Fruit fly (Drosophila melanogaster) whole organism, embryonic: ENCODE measurements around the gene Ctr1B.
A peak's percentile ranks its signal among the peaks of the same experiment; 100 is the strongest.

ENCODE experiments used
- Ada2b ChIP-seq: fragments of 200-800 bp; sonication (Bioruptor generic); IDR thresholded peaks from 2 replicates; pipeline ENCODE4 v1.3.6; 2022; ENCODE audit warnings: missing biosample characterization, missing genetic modification characterization
- Atf6 ChIP-seq: fragments of 200-800 bp; sonication (Bioruptor generic); IDR thresholded peaks from 2 replicates; pipeline ENCODE4 v1.3.6; 2022; ENCODE audit warnings: missing biosample characterization, missing genetic modification characterization
- B-H1 ChIP-seq: fragments of 200-800 bp; sonication (Bioruptor generic); IDR thresholded peaks from 3 replicates; pipeline ENCODE4 v1.3.6; 2022; ENCODE audit warnings: missing biosample characterization, missing genetic modification characterization
- CG10267 ChIP-seq: fragments of 200-800 bp; sonication (Bioruptor generic); optimal IDR thresholded peaks from 2 replicates; lab custom pipeline; 2018; ENCODE audit warnings: missing biosample characterization, mild to moderate bottlenecking, missing genetic modification characterization, moderate library complexity
- CG10565 ChIP-seq: fragments of 200-800 bp; sonication (Bioruptor generic); optimal IDR thresholded peaks from 3 replicates; lab custom pipeline; 2016; ENCODE audit warnings: missing biosample characterization, mild to moderate bottlenecking, missing genetic modification characterization
- CG11504 ChIP-seq: fragments of 200-800 bp; sonication (Bioruptor generic); optimal IDR thresholded peaks from 3 replicates; lab custom pipeline; 2019; ENCODE audit warnings: missing biosample characterization, mild to moderate bottlenecking, missing genetic modification characterization, moderate library complexity
- CG12104 ChIP-seq: fragments of 200-800 bp; sonication (Bioruptor generic); optimal IDR thresholded peaks from 3 replicates; lab custom pipeline; 2016; ENCODE audit warnings: missing biosample characterization, missing genetic modification characterization
- CG12236 ChIP-seq: fragments of 200-800 bp; sonication (Bioruptor generic); optimal IDR thresholded peaks from 2 replicates; lab custom pipeline; 2016; ENCODE audit warnings: missing biosample characterization, missing genetic modification characterization
- CG1233 ChIP-seq: fragments of 200-800 bp; sonication (Bioruptor generic); optimal IDR thresholded peaks from 4 replicates; lab custom pipeline; 2018; ENCODE audit warnings: missing biosample characterization, mild to moderate bottlenecking, missing genetic modification characterization
- CG12744 ChIP-seq: fragments of 200-800 bp; sonication (Bioruptor generic); optimal IDR thresholded peaks from 2 replicates; lab custom pipeline; 2016; ENCODE audit warnings: missing biosample characterization, missing genetic modification characterization
- CG13296 ChIP-seq: fragments of 200-800 bp; sonication (Bioruptor generic); optimal IDR thresholded peaks from 3 replicates; lab custom pipeline; 2018; ENCODE audit warnings: missing biosample characterization, mild to moderate bottlenecking, missing genetic modification characterization
- CG14710 ChIP-seq: fragments of 200-800 bp; sonication (Bioruptor generic); optimal IDR thresholded peaks from 3 replicates; lab custom pipeline; 2019; ENCODE audit warnings: missing biosample characterization, mild to moderate bottlenecking, missing genetic modification characterization, moderate library complexity
- CG14965 ChIP-seq: fragments of 200-800 bp; sonication (Bioruptor generic); optimal IDR thresholded peaks from 2 replicates; lab custom pipeline; 2016; ENCODE audit warnings: missing biosample characterization, missing genetic modification characterization, borderline replicate concordance
- CG16779 ChIP-seq: fragments of 200-800 bp; sonication (Bioruptor generic); IDR thresholded peaks from 2 replicates; pipeline ENCODE4 v1.3.6; 2022; ENCODE audit warnings: missing biosample characterization, missing genetic modification characterization
- CG17186 ChIP-seq: fragments of 200-800 bp; sonication (Bioruptor generic); optimal IDR thresholded peaks from 3 replicates; lab custom pipeline; 2017; ENCODE audit warnings: missing biosample characterization, missing genetic modification reagents, missing genetic modification characterization
- CG17385 ChIP-seq: fragments of 200-800 bp; sonication (Bioruptor generic); optimal IDR thresholded peaks from 3 replicates; lab custom pipeline; 2018; ENCODE audit warnings: missing biosample characterization, mild to moderate bottlenecking, missing genetic modification characterization
- CG30431 ChIP-seq: fragments of 200-800 bp; sonication (Bioruptor generic); optimal IDR thresholded peaks from 2 replicates; lab custom pipeline; 2017; ENCODE audit warnings: missing biosample characterization, missing genetic modification characterization
- CG31365 ChIP-seq: fragments of 200-800 bp; sonication (Bioruptor generic); optimal IDR thresholded peaks from 2 replicates; lab custom pipeline; 2018; ENCODE audit warnings: missing biosample characterization, mild to moderate bottlenecking, missing genetic modification characterization
- CG4282 ChIP-seq: fragments of 200-800 bp; sonication (Bioruptor generic); optimal IDR thresholded peaks from 2 replicates; lab custom pipeline; 2016; ENCODE audit warnings: missing biosample characterization, missing genetic modification characterization
- CG4820 ChIP-seq: fragments of 200-800 bp; sonication (Bioruptor generic); optimal IDR thresholded peaks from 3 replicates; lab custom pipeline; 2016; ENCODE audit warnings: missing biosample characterization, missing genetic modification characterization
- CG7786 ChIP-seq: fragments of 200-800 bp; sonication (Bioruptor generic); optimal IDR thresholded peaks from 2 replicates; lab custom pipeline; 2016; ENCODE audit warnings: missing biosample characterization, missing genetic modification characterization
- CG7987 ChIP-seq: fragments of 200-800 bp; sonication (Bioruptor generic); optimal IDR thresholded peaks from 2 replicates; lab custom pipeline; 2018; ENCODE audit warnings: missing biosample characterization, mild to moderate bottlenecking, missing genetic modification characterization, moderate library complexity
- CG9609 ChIP-seq: fragments of 200-800 bp; sonication (Bioruptor generic); optimal IDR thresholded peaks from 3 replicates; lab custom pipeline; 2016; ENCODE audit warnings: missing biosample characterization, missing genetic modification characterization
- CG9876 ChIP-seq: fragments of 200-800 bp; sonication (Bioruptor generic); optimal IDR thresholded peaks from 2 replicates; lab custom pipeline; 2016; ENCODE audit warnings: missing biosample characterization, missing genetic modification characterization
- Gsc ChIP-seq: fragments of 200-800 bp; sonication (Bioruptor generic); IDR thresholded peaks from 2 replicates; pipeline ENCODE4 v1.3.6; 2022; ENCODE audit warnings: missing biosample characterization, missing genetic modification characterization
- H2.0 ChIP-seq: fragments of 200-800 bp; sonication (Bioruptor generic); IDR thresholded peaks from 2 replicates; pipeline ENCODE4 v1.3.6; 2022; ENCODE audit warnings: missing biosample characterization, missing genetic modification characterization
- Hmr ChIP-seq: fragments of 200-800 bp; sonication (Bioruptor generic); optimal IDR thresholded peaks from 3 replicates; lab custom pipeline; 2017; ENCODE audit warnings: mild to moderate bottlenecking, missing biosample characterization, missing genetic modification reagents, missing genetic modification characterization
- Mad ChIP-seq: fragments of 200-800 bp; sonication (Bioruptor generic); optimal IDR thresholded peaks from 2 replicates; lab custom pipeline; 2016; ENCODE audit warnings: missing biosample characterization, missing genetic modification characterization
- Med ChIP-seq: fragments of 200-800 bp; sonication (Bioruptor generic); peaks from one replicate; lab custom pipeline; 2016; ENCODE audit warnings: missing biosample characterization, missing genetic modification characterization, mild to moderate bottlenecking, inconsistent platforms, moderate library complexity
- Nf-YC ChIP-seq: fragments of 200-800 bp; optimal IDR thresholded peaks from 3 replicates; lab custom pipeline; 2019; ENCODE audit warnings: missing biosample characterization, mild to moderate bottlenecking, missing genetic modification characterization, moderate library complexity
- TFAM ChIP-seq: fragments of 200-800 bp; sonication (Bioruptor generic); optimal IDR thresholded peaks from 2 replicates; lab custom pipeline; 2017; ENCODE audit warnings: missing biosample characterization, missing genetic modification characterization, inconsistent platforms
- Taf1 ChIP-seq: fragments of 200-800 bp; sonication (Bioruptor generic); IDR thresholded peaks from 2 replicates; pipeline ENCODE4 v1.3.6; 2022; ENCODE audit warnings: missing biosample characterization, missing genetic modification characterization
- YL-1 ChIP-seq: fragments of 200-800 bp; sonication (Bioruptor generic); optimal IDR thresholded peaks from 3 replicates; lab custom pipeline; 2017; ENCODE audit warnings: missing biosample characterization, mild to moderate bottlenecking, missing genetic modification characterization
- ac ChIP-seq: fragments of 200-800 bp; sonication (Bioruptor generic); optimal IDR thresholded peaks from 3 replicates; lab custom pipeline; 2017; ENCODE audit warnings: missing biosample characterization, mild to moderate bottlenecking, missing genetic modification characterization
- crol ChIP-seq: fragments of 200-800 bp; sonication (Bioruptor generic); IDR thresholded peaks from 2 replicates; pipeline ENCODE4 v1.3.6; 2022; ENCODE audit warnings: missing biosample characterization, missing genetic modification characterization
- disco-r ChIP-seq: fragments of 200-800 bp; sonication (Bioruptor generic); optimal IDR thresholded peaks from 2 replicates; lab custom pipeline; 2016; ENCODE audit warnings: missing biosample characterization, missing genetic modification characterization
- en ChIP-seq: fragments of 200-800 bp; sonication (Bioruptor generic); optimal IDR thresholded peaks from 2 replicates; lab custom pipeline; 2016; ENCODE audit warnings: missing biosample characterization, missing genetic modification characterization
- gcm ChIP-seq: fragments of 200-800 bp; sonication (Bioruptor generic); optimal IDR thresholded peaks from 2 replicates; lab custom pipeline; 2019; ENCODE audit warnings: missing biosample characterization, mild to moderate bottlenecking, missing genetic modification characterization, moderate library complexity
- gcm2 ChIP-seq: fragments of 200-800 bp; sonication (Bioruptor generic); optimal IDR thresholded peaks from 2 replicates; lab custom pipeline; 2016; ENCODE audit warnings: missing biosample characterization, missing genetic modification characterization
- lilli ChIP-seq: fragments of 200-800 bp; sonication (Bioruptor generic); optimal IDR thresholded peaks from 3 replicates; lab custom pipeline; 2016; ENCODE audit warnings: missing biosample characterization, missing genetic modification characterization
- lola ChIP-seq, 3 experiments: fragments of >200 bp in 2 of 3; fragments of 200-800 bp in 1 of 3; sonication (Bioruptor generic) in 1 of 3; optimal IDR thresholded peaks; 2 replicates each; lab custom pipeline; 2017 to 2019; ENCODE audit warnings: missing biosample characterization in 3 of 3, missing genetic modification characterization in 3 of 3, mild to moderate bottlenecking in 1 of 3, moderate library complexity in 1 of 3
- mld ChIP-seq: fragments of 200-800 bp; sonication (Bioruptor generic); IDR thresholded peaks from 3 replicates; pipeline ENCODE4 v1.3.6; 2022; ENCODE audit warnings: missing biosample characterization, missing genetic modification characterization; ENCODE audit not compliant: partially characterized antibody
- org-1 ChIP-seq: fragments of 200-800 bp; sonication (Bioruptor generic); optimal IDR thresholded peaks from 2 replicates; lab custom pipeline; 2017; ENCODE audit warnings: missing biosample characterization, missing genetic modification characterization
- pzg ChIP-seq: fragments of 200-800 bp; sonication (Bioruptor generic); optimal IDR thresholded peaks from 3 replicates; lab custom pipeline; 2018; ENCODE audit warnings: missing biosample characterization, mild to moderate bottlenecking, missing genetic modification characterization, moderate library complexity
- rib ChIP-seq: fragments of 200-800 bp; sonication (Bioruptor generic); IDR thresholded peaks from 2 replicates; pipeline ENCODE4 v1.3.6; 2022; ENCODE audit warnings: missing biosample characterization, missing genetic modification characterization
- sens ChIP-seq: fragments of 200-800 bp; sonication (Bioruptor generic); peaks from one replicate; lab custom pipeline; 2016; ENCODE audit warnings: missing biosample characterization, missing genetic modification characterization
- slou ChIP-seq: fragments of 200-800 bp; sonication (Bioruptor generic); optimal IDR thresholded peaks from 3 replicates; lab custom pipeline; 2016; ENCODE audit warnings: missing biosample characterization, missing genetic modification characterization
- tio ChIP-seq: fragments of 200-800 bp; sonication (Bioruptor generic); optimal IDR thresholded peaks from 2 replicates; lab custom pipeline; 2017; ENCODE audit warnings: missing biosample characterization, missing genetic modification characterization, inconsistent platforms
- toy ChIP-seq: fragments of 200-800 bp; sonication (Bioruptor generic); IDR thresholded peaks from 2 replicates; pipeline ENCODE4 v1.3.6; 2022; ENCODE audit warnings: missing biosample characterization, missing genetic modification characterization
- unpg ChIP-seq: fragments of 200-800 bp; sonication (Bioruptor generic); optimal IDR thresholded peaks from 3 replicates; lab custom pipeline; 2018; ENCODE audit warnings: missing biosample characterization, mild to moderate bottlenecking, missing genetic modification characterization, moderate library complexity
- vvl ChIP-seq: fragments of 200-800 bp; sonication (Bioruptor generic); IDR thresholded peaks from 2 replicates; pipeline ENCODE4 v1.3.6; 2022; ENCODE audit warnings: missing biosample characterization, missing genetic modification characterization

Gene Ctr1B

dm6 chr3R:8300928-8301752 is 16.3 kb upstream of the Ctr1B start, which contains the start of the genes CG9626 and mRpL1 (continued):
- TF ChIP-seq CG9876 (GFP tag; lab: Kevin White, UChicago) (no peak), unpg (no peak), slou (GFP tag; lab: Kevin White, UChicago) (no peak), CG9609 (GFP tag; lab: Kevin White, UChicago) (peak; percentile 10), H2.0 (no peak), B-H1 (GFP tag; lab: Robert Waterston, UW) (no peak), CG17385 (GFP tag; lab: Kevin White, UChicago) (no peak), CG17186 (GFP tag; lab: Kevin White, UChicago) (peak; percentile 64), lola (GFP tag; optimal IDR thresholded peaks at IDR 0.05; lab: Kevin White, UChicago) (no peak), Ada2b (GFP tag; lab: Robert Waterston, UW) (no peak), CG1233 (no peak), CG16779 (GFP tag; lab: Robert Waterston, UW) (no peak), CG14965 (no peak), CG7786 (peak; percentile 9), ac (no peak), Hmr (GFP tag; lab: Kevin White, UChicago) (peak; percentile 71), Med (peak; percentile 86), disco-r (no peak), vvl (GFP tag; lab: Robert Waterston, UW) (no peak), YL-1 (peak; percentile 79), CG14710 (tag; lab: Kevin White, UChicago) (peak; percentile 76), crol (no peak), pzg (GFP tag; lab: Kevin White, UChicago) (peak; percentile 90), mld (GFP tag; lab: Robert Waterston, UW) (no peak), toy (GFP tag; lab: Robert Waterston, UW) (no peak), CG10565 (GFP tag; lab: Kevin White, UChicago) (no peak), gcm2 (no peak), Taf1 (no peak), CG11504 (tag; lab: Kevin White, UChicago) (no peak), CG12744 (GFP tag; lab: Kevin White, UChicago) (no peak), tio (GFP tag; lab: Kevin White, UChicago) (no peak), CG4820 (GFP tag; lab: Kevin White, UChicago) (no peak), CG13296 (GFP tag; lab: Kevin White, UChicago) (no peak), org-1 (GFP tag; lab: Kevin White, UChicago) (no peak), CG31365 (tag; lab: Kevin White, UChicago) (no peak), Nf-YC (tag; lab: Kevin White, UChicago) (no peak), en (GFP tag; lab: Kevin White, UChicago) (no peak), Mad (GFP tag; lab: Kevin White, UChicago) (peak; percentile 15), rib (GFP tag; lab: Robert Waterston, UW) (no peak), Atf6 (GFP tag; lab: Robert Waterston, UW) (no peak), CG12236 (GFP tag; lab: Kevin White, UChicago) (no peak), CG7987 (GFP tag; lab: Kevin White, UChicago) (no peak), lilli (GFP tag; lab: Kevin White, UChicago) (no peak), sens (GFP tag; lab: Kevin White, UChicago) (peak; percentile 68), Gsc (GFP tag; lab: Robert Waterston, UW) (no peak), CG10267 (tag; lab: Kevin White, UChicago) (peak; percentile 94), CG30431 (GFP tag; lab: Kevin White, UChicago) (no peak), CG4282 (GFP tag; lab: Kevin White, UChicago) (no peak), TFAM (GFP tag; lab: Kevin White, UChicago) (no peak), CG12104 (GFP tag; lab: Kevin White, UChicago) (no peak), gcm (GFP tag; lab: Kevin White, UChicago) (no peak)
